Worm (Caenorhabditis elegans): ENCODE data around the gene unc-24.

ce11 chrIV:7933733-7934132 lies 45.9 kb upstream of the unc-24 start, which contains the start of gene bbs-2:
- no peak for TF ChIP-seq tbx-7 (tag; optimal IDR thresholded peaks at IDR 0.05)
- no peak for TF ChIP-seq nhr-11 (tag; optimal IDR thresholded peaks at IDR 0.05)
- no peak for TF ChIP-seq pros-1 (tag; optimal IDR thresholded peaks at IDR 0.05)
- TF ChIP-seq pag-3 (tag; optimal IDR thresholded peaks at IDR 0.05; ENCODE audit: borderline replicate concordance) = no peak
- TF ChIP-seq eyg-1 (tag; optimal IDR thresholded peaks at IDR 0.05) = no peak
- TF ChIP-seq syd-9 (tag; optimal IDR thresholded peaks at IDR 0.05) = no peak
- TF ChIP-seq nfya-1 (tag; optimal IDR thresholded peaks at IDR 0.05) = no peak
- no peak for TF ChIP-seq nhr-232 (tag; optimal IDR thresholded peaks at IDR 0.05)
- TF ChIP-seq ama-1 (optimal IDR thresholded peaks at IDR 0.05) = no peak
- no peak for TF ChIP-seq ets-4 (tag; optimal IDR thresholded peaks at IDR 0.05)
- no peak for TF ChIP-seq lin-11 (tag; optimal IDR thresholded peaks at IDR 0.05)
- no peak for TF ChIP-seq hlh-30 (tag; optimal IDR thresholded peaks at IDR 0.05; ENCODE audit: insufficient read depth)
- TF ChIP-seq tbx-2 (tag; optimal IDR thresholded peaks at IDR 0.05) = no peak
